Worm (Caenorhabditis elegans) whole organism, L4 larva: ENCODE results near the gene Y61A9LA.4.
A peak's percentile ranks its signal among the peaks of the same experiment; 100 is the strongest.

Experiments used
- F10B5.3 ChIP-seq: sonication (generic microtip); optimal IDR thresholded peaks from 2 replicates; lab custom pipeline; 2016; ENCODE audit warnings: mild to moderate bottlenecking, missing genetic modification characterization, missing compliant biosample characterization
- daf-19 ChIP-seq: fragments of 200-800 bp; sonication (Bioruptor generic); conservative IDR thresholded peaks from 2 replicates; pipeline ENCODE4 v1.3.6; 2022; ENCODE audit warnings: missing genetic modification characterization, missing compliant biosample characterization
- daf-8 ChIP-seq: fragments of 200-800 bp; sonication (Bioruptor generic); IDR thresholded peaks from 2 replicates; pipeline ENCODE4 v1.3.6; 2022; ENCODE audit warnings: missing genetic modification characterization, missing compliant biosample characterization
- hmg-1.1 ChIP-seq: fragments of 200-800 bp; sonication (Bioruptor generic); IDR thresholded peaks from 2 replicates; pipeline ENCODE4 v1.3.6; 2022; ENCODE audit warnings: missing genetic modification reagents, missing genetic modification characterization, missing compliant biosample characterization
- lin-13 ChIP-seq: fragments of 150-350 bp; optimal IDR thresholded peaks from 2 replicates; lab custom pipeline; 2014; ENCODE audit warnings: missing biosample characterization, missing genetic modification reagents, missing genetic modification characterization
- lin-39 ChIP-seq: fragments of 150-350 bp; optimal IDR thresholded peaks from 2 replicates; lab custom pipeline; 2014; ENCODE audit warnings: missing biosample characterization, missing genetic modification reagents, missing genetic modification characterization
- mxl-2 ChIP-seq: fragments of 200-800 bp; sonication (Bioruptor generic); conservative IDR thresholded peaks from 2 replicates; pipeline ENCODE4 v1.3.6; 2022; ENCODE audit warnings: missing genetic modification reagents, missing genetic modification characterization, missing compliant biosample characterization
- nhr-10 ChIP-seq: fragments of 150-350 bp; optimal IDR thresholded peaks from 2 replicates; lab custom pipeline; 2014; ENCODE audit warnings: missing biosample characterization, missing genetic modification characterization
- nhr-25 ChIP-seq: sonication (generic microtip); optimal IDR thresholded peaks from 2 replicates; lab custom pipeline; 2017; ENCODE audit warnings: missing genetic modification characterization, mild to moderate bottlenecking, missing compliant biosample characterization, antibody characterized with exemption, moderate library complexity, borderline replicate concordance; ENCODE audit not compliant: insufficient read depth
- nhr-76 ChIP-seq: fragments of 150-350 bp; optimal IDR thresholded peaks from 2 replicates; lab custom pipeline; 2014; ENCODE audit warnings: missing biosample characterization, missing genetic modification characterization
- unc-62 ChIP-seq, 3 experiments: fragments of 150-350 bp in 1 of 3; sonication (generic microtip); optimal IDR thresholded peaks in 2 of 3; peaks in 1 of 3; 1 replicate in 1 of 3; 2 replicates in 2 of 3; lab custom pipeline; 2014 to 2017; ENCODE audit warnings: missing biosample characterization in 3 of 3, missing genetic modification characterization in 3 of 3, missing genetic modification reagents in 3 of 3, missing genotype in 1 of 3
- ztf-7 ChIP-seq: fragments of 150-350 bp; optimal IDR thresholded peaks from 2 replicates; lab custom pipeline; 2014; ENCODE audit warnings: missing biosample characterization, missing genetic modification characterization

ce11 chrV:4559701-4560100 is 840 bp upstream of the Y61A9LA.4 start, which contains the start of gene Y61A9LA.7:
- TF ChIP-seq lin-39 (tag; lab: Kevin White, UChicago) (no peak), ztf-7 (no peak), nhr-10 (tag; lab: Kevin White, UChicago) (no peak), unc-62 (GFP tag; optimal IDR thresholded peaks at IDR 0.05 in 1 of 2; lab: Kevin White, UChicago) (peak in 1 of 2 experiments; percentile 37), unc-62 (tag; optimal IDR thresholded peaks at IDR 0.05; lab: Kevin White, UChicago) (no peak), nhr-25 (tag; lab: Kevin White, UChicago) (no peak), mxl-2 (GFP tag; lab: Robert Waterston, UW) (no peak), F10B5.3 (tag; lab: Kevin White, UChicago) (no peak), daf-19 (no peak), hmg-1.1 (GFP tag; lab: Robert Waterston, UW) (no peak), daf-8 (GFP tag; lab: Robert Waterston, UW) (no peak), lin-13 (GFP tag; lab: Kevin White, UChicago) (no peak), nhr-76 (no peak)
